Fruit fly (Drosophila melanogaster): ENCODE results near the gene CG11537.

CG11537 gene

DNA sequence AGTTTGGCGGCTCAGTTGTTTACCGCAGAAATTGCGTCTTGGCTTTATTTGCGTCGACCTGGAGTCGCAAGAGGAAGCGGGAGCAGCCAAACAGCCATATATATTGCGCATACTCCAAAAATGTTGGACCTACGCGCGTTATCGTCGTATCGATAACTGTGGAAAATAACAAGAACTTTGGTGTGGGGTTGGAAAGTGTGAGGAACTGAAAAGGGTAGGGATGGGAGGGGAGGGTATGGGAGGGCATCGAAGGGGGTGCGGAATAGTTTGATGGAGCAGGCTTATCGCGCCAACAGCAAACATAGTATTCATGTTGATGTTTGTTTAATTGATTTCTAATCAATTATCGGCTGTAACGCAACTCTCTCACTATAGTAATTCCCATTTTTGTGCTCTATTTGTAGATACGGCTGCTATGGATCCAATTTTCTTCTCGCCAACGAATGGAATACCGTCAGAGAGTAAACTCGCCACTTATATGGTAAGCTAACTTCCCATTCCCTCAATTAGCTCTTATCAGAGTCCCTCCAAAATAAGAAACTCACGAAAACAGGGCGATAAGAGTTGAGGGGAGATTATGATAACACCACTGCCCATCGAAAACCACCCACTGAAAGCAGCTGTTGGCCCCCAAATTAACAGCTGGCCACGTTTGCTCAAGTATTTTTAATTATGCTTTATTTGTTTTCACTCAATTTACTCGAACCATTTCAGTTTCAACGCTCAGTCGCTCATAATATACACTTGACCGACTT is 59.8 kb downstream of the CG11537 start (continued):
- TF ChIP-seq ttk (GFP tag; IDR thresholded peaks at IDR 0.05) (peak; percentile 46; the same call in 1 of the 2 replicates), Xrp1 (GFP tag; IDR thresholded peaks at IDR 0.05) (peak; percentile 81), Bgb (GFP tag; IDR thresholded peaks at IDR 0.05; ENCODE audit: partially characterized antibody) (no peak; the same call in 1 of the 2 replicates), dati (GFP tag; IDR thresholded peaks at IDR 0.05) (no peak), nom (GFP tag; optimal IDR thresholded peaks at IDR 0.05) (no peak), CG11093 (GFP tag; IDR thresholded peaks at IDR 0.05) (0 out of 3 replicates have a peak, but pooled peaks have one; percentile 44), CG10147 (GFP tag; optimal IDR thresholded peaks at IDR 0.05) (no peak), CG34224 (GFP tag; IDR thresholded peaks at IDR 0.05; ENCODE audit: partially characterized antibody) (no peak), chn (GFP tag; optimal IDR thresholded peaks at IDR 0.05) (no peak), trh (GFP tag; optimal IDR thresholded peaks at IDR 0.05) (no peak), CG3065 (GFP tag; optimal IDR thresholded peaks at IDR 0.05) (no peak), pnt (GFP tag; optimal IDR thresholded peaks at IDR 0.05) (peak; percentile 53), CG1602 (GFP tag; optimal IDR thresholded peaks at IDR 0.05) (no peak), CG12942 (GFP tag; optimal IDR thresholded peaks at IDR 0.05) (no peak), mirr (GFP tag; optimal IDR thresholded peaks at IDR 0.05) (peak; percentile 87), zen2 (GFP tag; IDR thresholded peaks at IDR 0.05; ENCODE audit: partially characterized antibody) (no peak), CrebB (tag; optimal IDR thresholded peaks at IDR 0.05) (peak; percentile 78), Six4 (GFP tag; optimal IDR thresholded peaks at IDR 0.05) (peak; percentile 63), dmrt99B (tag; optimal IDR thresholded peaks at IDR 0.05) (no peak), wor (GFP tag; IDR thresholded peaks at IDR 0.05) (no peak), fd3F (GFP tag; optimal IDR thresholded peaks at IDR 0.05) (no peak), sima (GFP tag; optimal IDR thresholded peaks at IDR 0.05) (no peak), CG1233 (GFP tag; optimal IDR thresholded peaks at IDR 0.05) (peak; percentile 52), cad (GFP tag; optimal IDR thresholded peaks at IDR 0.05) (no peak), CG8765 (GFP tag; IDR thresholded peaks at IDR 0.05) (no peak), Stat92E (GFP tag; optimal IDR thresholded peaks at IDR 0.05) (no peak), CG10431 (GFP tag; optimal IDR thresholded peaks at IDR 0.05) (peak; percentile 73), rib (GFP tag; IDR thresholded peaks at IDR 0.05) (peak; percentile 63), CG3838 (GFP tag; optimal IDR thresholded peaks at IDR 0.05) (peak; percentile 70), Ets65A (GFP tag) (peak; percentile 1), eve (GFP tag; optimal IDR thresholded peaks at IDR 0.05) (peak in 1 of 2 experiments; percentile 77), BEAF-32 (GFP tag; optimal IDR thresholded peaks at IDR 0.05) (no peak), gem (tag; optimal IDR thresholded peaks at IDR 0.05) (peak; percentile 48), chm (GFP tag; IDR thresholded peaks at IDR 0.05) (peak; percentile 84), CG8089 (GFP tag; optimal IDR thresholded peaks at IDR 0.05) (peak; percentile 74), CG3163 (GFP tag; optimal IDR thresholded peaks at IDR 0.05) (peak; percentile 28), CG1603 (tag; optimal IDR thresholded peaks at IDR 0.05) (peak; percentile 69), Hmx (GFP tag; optimal IDR thresholded peaks at IDR 0.05) (no peak), CG14050 (GFP tag; IDR thresholded peaks at IDR 0.05) (no peak), vfl (GFP tag; optimal IDR thresholded peaks at IDR 0.05) (no peak), org-1 (GFP tag; optimal IDR thresholded peaks at IDR 0.05) (peak; percentile 54), pita (GFP tag; optimal IDR thresholded peaks at IDR 0.05) (no peak), CG13775 (GFP tag; optimal IDR thresholded peaks at IDR 0.05) (peak; percentile 3), Trl (optimal IDR thresholded peaks at IDR 0.05) (peak; percentile 10 to 39), Trl (GFP tag; optimal IDR thresholded peaks at IDR 0.05) (peak; percentile 56), Dip3 (GFP tag; optimal IDR thresholded peaks at IDR 0.05) (no peak), Hey (tag; optimal IDR thresholded peaks at IDR 0.05) (peak; percentile 69), CG13287 (GFP tag; IDR thresholded peaks at IDR 0.05; ENCODE audit: partially characterized antibody) (no peak), CG2116 (GFP tag; optimal IDR thresholded peaks at IDR 0.05) (peak; percentile 35), Hand (GFP tag; optimal IDR thresholded peaks at IDR 0.05) (peak; percentile 39)

Measured in whole organism, embryonic.